Worm (Caenorhabditis elegans) whole organism, L3 larva: ENCODE measurements around the gene fbxb-79.

ENCODE experiments used
- ama-1 ChIP-seq: fragments of 150-350 bp; optimal IDR thresholded peaks from 2 replicates; lab custom pipeline; 2018
- ceh-16 ChIP-seq: sonication (generic microtip); optimal IDR thresholded peaks from 2 replicates; lab custom pipeline; 2017; ENCODE audit warnings: missing biosample characterization, missing genetic modification characterization
- daf-12 ChIP-seq: fragments of 150-350 bp; optimal IDR thresholded peaks from 2 replicates; lab custom pipeline; 2014; ENCODE audit warnings: missing biosample characterization, missing genetic modification reagents, missing genetic modification characterization
- fos-1 ChIP-seq: fragments of 150-350 bp; optimal IDR thresholded peaks from 2 replicates; lab custom pipeline; 2014; ENCODE audit warnings: missing biosample characterization, missing genetic modification characterization
- nhr-237 ChIP-seq: fragments of 150-350 bp; optimal IDR thresholded peaks from 2 replicates; lab custom pipeline; 2014; ENCODE audit warnings: missing biosample characterization, missing genetic modification characterization
- nhr-76 ChIP-seq: fragments of 150-350 bp; sonication (generic microtip); optimal IDR thresholded peaks from 5 replicates; lab custom pipeline; 2014; ENCODE audit warnings: missing biosample characterization, missing genetic modification characterization
- nhr-77 ChIP-seq: fragments of 150-350 bp; optimal IDR thresholded peaks from 2 replicates; lab custom pipeline; 2014; ENCODE audit warnings: missing biosample characterization, missing genetic modification characterization
- pha-4 ChIP-seq: fragments of 150-350 bp; optimal IDR thresholded peaks from 2 replicates; lab custom pipeline; 2014; ENCODE audit warnings: missing biosample characterization, missing genetic modification reagents, missing genetic modification characterization
- skn-1 ChIP-seq: fragments of 150-350 bp; optimal IDR thresholded peaks from 2 replicates; lab custom pipeline; 2014; ENCODE audit warnings: missing biosample characterization, missing genetic modification characterization
- tbx-2 ChIP-seq: sonication (generic microtip); optimal IDR thresholded peaks from 2 replicates; lab custom pipeline; 2016; ENCODE audit warnings: mild to moderate bottlenecking, missing genetic modification characterization, missing compliant biosample characterization
- unc-62 ChIP-seq: fragments of 150-350 bp; sonication (generic microtip); optimal IDR thresholded peaks from 4 replicates; lab custom pipeline; 2014; ENCODE audit warnings: missing biosample characterization, missing genetic modification reagents, missing genetic modification characterization
- ztf-11 ChIP-seq: fragments of 150-350 bp; optimal IDR thresholded peaks from 2 replicates; lab custom pipeline; 2014; ENCODE audit warnings: missing biosample characterization, missing genetic modification characterization

DNA sequence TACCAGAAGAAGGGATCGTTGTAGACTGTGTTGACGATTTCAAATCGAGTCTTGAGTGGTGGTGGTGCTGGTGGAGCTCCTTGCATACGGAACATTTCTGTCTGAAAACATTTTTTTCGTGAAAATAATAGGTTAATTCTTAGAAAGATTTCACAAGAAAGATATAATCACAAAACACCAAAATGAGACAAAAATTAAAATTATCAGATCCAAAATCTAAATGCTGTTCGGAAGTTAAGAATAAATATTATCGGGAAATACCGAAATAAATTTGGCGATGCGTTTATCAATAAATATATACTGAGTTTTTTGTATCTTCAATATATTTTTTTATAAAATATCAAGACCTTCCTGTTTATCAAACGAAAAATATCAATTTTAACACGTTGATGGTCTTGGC is 10.8 kb downstream of the fbxb-79 start, which contains the start of gene C08F8.9:
- TF ChIP-seq nhr-76 (tag; lab: Kevin White, UChicago) (no peak), unc-62 (no peak), ztf-11 (tag; lab: Kevin White, UChicago) (no peak), daf-12 (tag; lab: Kevin White, UChicago) (no peak), nhr-237 (tag; lab: Kevin White, UChicago) (no peak), ceh-16 (tag; lab: Kevin White, UChicago) (no peak), tbx-2 (tag; lab: Kevin White, UChicago) (no peak), ama-1 (lab: Kevin White, UChicago) (no peak), skn-1 (tag; lab: Kevin White, UChicago) (no peak), nhr-77 (no peak), fos-1 (tag; lab: Kevin White, UChicago) (no peak), pha-4 (tag; lab: Kevin White, UChicago) (no peak)
